Worm (Caenorhabditis elegans) whole organism, L1 larva: ENCODE measurements around the gene R02D5.4.

ENCODE experiments used
- fos-1 ChIP-seq: fragments of 150-350 bp; optimal IDR thresholded peaks from 2 replicates; lab custom pipeline; 2014; ENCODE audit warnings: missing biosample characterization, missing genetic modification characterization
- isw-1 ChIP-seq: fragments of 200-800 bp; sonication (Bioruptor generic); IDR thresholded peaks from 2 replicates; pipeline ENCODE4 v1.3.6; 2022; ENCODE audit warnings: missing genetic modification characterization, missing compliant biosample characterization
- lin-13 ChIP-seq: fragments of 150-350 bp; optimal IDR thresholded peaks from 2 replicates; lab custom pipeline; 2014; ENCODE audit warnings: missing biosample characterization, missing genetic modification reagents, missing genetic modification characterization
- nhr-76 ChIP-seq: sonication (generic microtip); optimal IDR thresholded peaks from 2 replicates; lab custom pipeline; 2017; ENCODE audit warnings: missing biosample characterization, missing genetic modification characterization
- pqm-1 ChIP-seq: sonication (generic microtip); optimal IDR thresholded peaks from 3 replicates; lab custom pipeline; 2017; ENCODE audit warnings: missing biosample characterization, missing genetic modification characterization
- swsn-7 ChIP-seq: sonication (generic microtip); optimal IDR thresholded peaks from 2 replicates; lab custom pipeline; 2016; ENCODE audit warnings: missing genetic modification characterization, missing compliant biosample characterization
- unc-62 ChIP-seq: fragments of 150-350 bp; optimal IDR thresholded peaks from 2 replicates; lab custom pipeline; 2014; ENCODE audit warnings: missing biosample characterization, missing genetic modification reagents, missing genetic modification characterization

ce11 chrV:14506713-14507675 is 22.5 kb upstream of the R02D5.4 start:
- TF ChIP-seq pqm-1 (no peak), isw-1 (GFP tag; lab: Robert Waterston, UW) (no peak), nhr-76 (tag; lab: Kevin White, UChicago) (no peak), lin-13 (GFP tag; lab: Kevin White, UChicago) (no peak), unc-62 (GFP tag; lab: Kevin White, UChicago) (no peak), fos-1 (tag; lab: Kevin White, UChicago) (no peak), swsn-7 (tag; lab: Kevin White, UChicago) (no peak)
